Fruit fly (Drosophila melanogaster) whole organism, adult: ENCODE data around the gene Atat.

Experiments used
- CG11617 ChIP-seq: fragments of 200-800 bp; sonication (Bioruptor generic); optimal IDR thresholded peaks from 2 replicates; lab custom pipeline; 2017; ENCODE audit warnings: mild to moderate bottlenecking, missing biosample characterization, missing genetic modification reagents, missing genetic modification characterization
- CG12768 ChIP-seq: fragments of 200-800 bp; sonication (Bioruptor generic); optimal IDR thresholded peaks from 2 replicates; lab custom pipeline; 2017; ENCODE audit warnings: missing biosample characterization, missing genetic modification characterization, mild to moderate bottlenecking, moderate library complexity, missing genetic modification reagents
- CG14711 ChIP-seq: fragments of 200-800 bp; sonication (Bioruptor generic); optimal IDR thresholded peaks from 2 replicates; lab custom pipeline; 2018; ENCODE audit warnings: missing biosample characterization, mild to moderate bottlenecking, missing genetic modification characterization, moderate library complexity
- CG1620 ChIP-seq: fragments of 200-800 bp; sonication (Bioruptor generic); optimal IDR thresholded peaks from 2 replicates; lab custom pipeline; 2016; ENCODE audit warnings: missing biosample characterization, missing genetic modification characterization
- CG33017 ChIP-seq: fragments of 200-800 bp; sonication (Bioruptor generic); optimal IDR thresholded peaks from 2 replicates; lab custom pipeline; 2018; ENCODE audit warnings: missing biosample characterization, mild to moderate bottlenecking, missing genetic modification characterization, moderate library complexity
- CG5204 ChIP-seq: fragments of 200-800 bp; sonication (Bioruptor generic); optimal IDR thresholded peaks from 2 replicates; lab custom pipeline; 2016; ENCODE audit warnings: missing biosample characterization, missing genetic modification characterization
- CG7045 ChIP-seq: fragments of 200-800 bp; sonication (Bioruptor generic); optimal IDR thresholded peaks from 2 replicates; lab custom pipeline; 2017; ENCODE audit warnings: missing biosample characterization, mild to moderate bottlenecking, missing genetic modification characterization
- CG7101 ChIP-seq: fragments of 200-800 bp; sonication (Bioruptor generic); optimal IDR thresholded peaks from 2 replicates; lab custom pipeline; 2018; ENCODE audit warnings: missing biosample characterization, mild to moderate bottlenecking, missing genetic modification characterization, moderate library complexity
- Clk ChIP-seq: fragments of 200-800 bp; sonication (Bioruptor generic); optimal IDR thresholded peaks from 2 replicates; lab custom pipeline; 2017; ENCODE audit warnings: missing biosample characterization, missing genetic modification characterization
- Crg-1 ChIP-seq: fragments of 200-800 bp; sonication (Bioruptor generic); optimal IDR thresholded peaks from 2 replicates; lab custom pipeline; 2016; ENCODE audit warnings: missing biosample characterization, missing genetic modification characterization
- Hr96 ChIP-seq: fragments of 200-800 bp; sonication (Bioruptor generic); optimal IDR thresholded peaks from 2 replicates; lab custom pipeline; 2016; ENCODE audit warnings: missing biosample characterization, missing genetic modification characterization
- Mnt ChIP-seq: fragments of 200-800 bp; sonication (Bioruptor generic); optimal IDR thresholded peaks from 2 replicates; lab custom pipeline; 2016; ENCODE audit warnings: missing biosample characterization, mild to moderate bottlenecking, missing genetic modification characterization
- bab1 ChIP-seq: fragments of 200-800 bp; sonication (Bioruptor generic); optimal IDR thresholded peaks from 3 replicates; lab custom pipeline; 2019; ENCODE audit warnings: missing biosample characterization, mild to moderate bottlenecking, missing genetic modification characterization, moderate library complexity
- cic ChIP-seq: fragments of 200-800 bp; sonication (Bioruptor generic); optimal IDR thresholded peaks from 2 replicates; lab custom pipeline; 2017; ENCODE audit warnings: missing biosample characterization, mild to moderate bottlenecking, missing genetic modification characterization, moderate library complexity
- cnc ChIP-seq, 2 experiments: fragments of >200 bp; optimal IDR thresholded peaks; 2 replicates each; lab custom pipeline; 2017
- kay ChIP-seq: fragments of 200-800 bp; sonication (Bioruptor generic); peaks from one replicate; lab custom pipeline; 2016; ENCODE audit warnings: missing biosample characterization, missing genetic modification characterization, borderline replicate concordance
- ovo ChIP-seq: fragments of 200-800 bp; sonication (Bioruptor generic); optimal IDR thresholded peaks from 2 replicates; lab custom pipeline; 2016; ENCODE audit warnings: missing biosample characterization, missing genetic modification characterization
- pad ChIP-seq: fragments of 200-800 bp; sonication (Bioruptor generic); optimal IDR thresholded peaks from 3 replicates; lab custom pipeline; 2017; ENCODE audit warnings: missing biosample characterization, missing genetic modification characterization, mild to moderate bottlenecking, moderate library complexity, missing genetic modification reagents
- tj ChIP-seq: fragments of 200-800 bp; sonication (Bioruptor generic); optimal IDR thresholded peaks from 3 replicates; lab custom pipeline; 2017; ENCODE audit warnings: missing biosample characterization, mild to moderate bottlenecking, missing genetic modification characterization, moderate library complexity
- toe ChIP-seq: fragments of 200-800 bp; sonication (Bioruptor generic); optimal IDR thresholded peaks from 2 replicates; lab custom pipeline; 2016; ENCODE audit warnings: missing biosample characterization, missing genetic modification characterization

The Atat gene

DNA sequence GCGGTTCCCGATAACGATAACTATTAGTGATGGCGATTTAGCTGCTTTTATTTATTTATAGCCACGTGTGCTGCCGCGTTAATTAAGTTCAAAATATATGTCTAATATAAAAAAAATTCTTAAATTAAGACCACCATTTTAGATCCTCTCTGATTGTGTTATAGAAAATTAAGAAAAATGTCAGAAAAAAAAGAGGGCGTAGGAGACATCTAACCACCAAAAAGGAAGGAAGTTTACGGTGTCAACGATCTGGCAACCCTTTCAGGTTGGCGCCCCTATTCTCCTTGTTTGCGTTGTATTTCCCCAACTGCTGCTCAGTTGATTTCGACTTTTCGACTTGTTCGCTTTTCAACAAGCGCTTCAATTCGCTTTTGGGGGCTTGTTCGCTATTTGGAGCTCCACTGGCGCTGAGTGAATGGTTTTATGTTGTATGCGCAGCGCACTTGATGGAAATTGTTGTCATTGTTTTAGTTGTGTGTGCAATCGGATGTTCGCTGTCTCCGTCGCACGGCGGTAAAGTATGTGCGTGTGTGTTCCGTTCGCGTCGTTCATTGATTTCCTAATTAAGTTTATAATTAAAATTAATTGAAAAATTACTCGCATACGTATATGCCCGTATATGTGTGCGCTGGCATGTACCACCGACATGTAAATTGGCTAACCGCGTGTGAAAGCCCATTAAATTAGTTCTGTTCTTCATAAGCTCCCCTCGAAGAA is 34.4 kb upstream of the Atat start, which contains the start of the genes CG3434 and CG44838:
Gene CG3434 (minus strand): TSS at position 25 of the 717 bp plus-strand sequence.
Gene CG44838 (plus strand): TSS at position 276 of the 717 bp plus-strand sequence.
- TF ChIP-seq CG1620 (GFP tag; lab: Kevin White, UChicago) (peak; percentile 67), cnc (optimal IDR thresholded peaks at IDR 0.05; lab: Kevin White, UChicago) (no peak), CG12768 (GFP tag; lab: Kevin White, UChicago) (peak; percentile 69), cic (GFP tag; lab: Kevin White, UChicago) (peak; percentile 55), CG7101 (tag; lab: Kevin White, UChicago) (peak; percentile 67), toe (GFP tag; lab: Kevin White, UChicago) (peak; percentile 87), CG7045 (GFP tag; lab: Kevin White, UChicago) (peak; percentile 53), Mnt (peak; percentile 77), pad (peak; percentile 96), Hr96 (peak; percentile 71), kay (GFP tag; lab: Kevin White, UChicago) (no peak), CG11617 (GFP tag; lab: Kevin White, UChicago) (peak; percentile 72), CG33017 (peak; percentile 70), CG5204 (GFP tag; lab: Kevin White, UChicago) (peak; percentile 62), CG14711 (tag; lab: Kevin White, UChicago) (peak; percentile 72), bab1 (GFP tag; lab: Kevin White, UChicago) (peak; percentile 78), Crg-1 (peak; percentile 34), tj (peak; percentile 48), ovo (GFP tag; lab: Kevin White, UChicago) (no peak), Clk (GFP tag; lab: Kevin White, UChicago) (no peak)

DNA sequence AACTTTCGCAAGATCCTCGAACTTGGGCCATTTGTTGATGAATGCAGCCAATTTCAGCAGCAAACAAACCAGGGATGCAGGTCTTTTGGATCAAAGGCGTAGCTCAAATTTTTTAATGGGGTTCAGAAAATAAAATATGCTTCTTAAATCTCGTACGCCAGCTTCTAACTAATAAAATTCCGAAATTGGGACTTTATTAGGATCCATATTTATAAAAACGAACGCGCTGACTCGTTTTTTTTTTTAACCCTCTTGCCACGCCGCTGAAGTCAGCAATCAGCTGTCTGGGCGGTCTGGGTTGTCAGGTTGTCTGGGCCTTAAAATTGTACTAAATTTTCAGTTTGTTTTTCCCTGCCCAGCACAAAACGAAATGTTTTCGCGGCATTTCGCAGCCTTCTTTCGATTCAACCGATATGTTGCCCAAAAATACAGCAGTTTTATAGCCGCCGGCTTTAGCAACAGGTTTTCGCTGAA is 31.1 kb upstream of the Atat start, which contains the start of gene CG3437:
Gene CG3437 (minus strand): TSS at position 51 of the 474 bp plus-strand sequence.
- peak; percentile 99 for TF ChIP-seq bab1 (GFP tag; lab: Kevin White, UChicago)
- TF ChIP-seq Hr96: peak; percentile 99
- TF ChIP-seq cic (GFP tag; lab: Kevin White, UChicago): peak; percentile 92
- TF ChIP-seq Mnt: peak; percentile 97
- peak; percentile 99 for TF ChIP-seq CG1620 (GFP tag; lab: Kevin White, UChicago)
- TF ChIP-seq CG7101 (tag; lab: Kevin White, UChicago): peak; percentile 99
- peak; percentile 99 for TF ChIP-seq Crg-1
- peak; percentile 97 for TF ChIP-seq ovo (GFP tag; lab: Kevin White, UChicago)
- TF ChIP-seq CG12768 (GFP tag; lab: Kevin White, UChicago): peak; percentile 100
- TF ChIP-seq tj: peak; percentile 93
- peak; percentile 99 for TF ChIP-seq CG11617 (GFP tag; lab: Kevin White, UChicago)
- peak; percentile 99 for TF ChIP-seq CG14711 (tag; lab: Kevin White, UChicago)
- peak; percentile 98 for TF ChIP-seq CG33017
- peak; percentile 95 for TF ChIP-seq pad
- peak; percentile 99 for TF ChIP-seq CG7045 (GFP tag; lab: Kevin White, UChicago)
- TF ChIP-seq cnc (optimal IDR thresholded peaks at IDR 0.05; lab: Kevin White, UChicago): no peak
- no peak for TF ChIP-seq kay (GFP tag; lab: Kevin White, UChicago)
- TF ChIP-seq Clk (GFP tag; lab: Kevin White, UChicago): peak; percentile 99
- TF ChIP-seq CG5204 (GFP tag; lab: Kevin White, UChicago): peak; percentile 99
- peak; percentile 99 for TF ChIP-seq toe (GFP tag; lab: Kevin White, UChicago)

DNA sequence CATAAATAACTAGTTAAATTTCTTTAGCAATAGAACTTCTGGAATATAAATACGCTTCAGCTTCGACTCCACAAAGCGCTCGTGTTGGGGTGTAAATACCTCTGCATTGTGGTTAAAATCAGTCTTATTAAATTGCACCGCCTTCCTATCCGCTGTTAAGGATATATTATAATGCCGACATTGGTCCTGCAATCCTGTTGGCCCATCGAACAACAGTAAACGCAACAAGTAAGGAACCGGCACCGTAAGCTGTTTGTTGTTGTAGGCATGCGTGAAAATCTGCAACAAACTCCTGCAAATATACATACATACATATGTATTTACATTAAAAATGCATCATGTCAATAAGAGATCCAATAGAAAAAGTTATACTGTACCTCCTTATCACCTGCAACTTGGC is 29.8 kb upstream of the Atat start:
- TF ChIP-seq tj (no peak), kay (GFP tag; lab: Kevin White, UChicago) (no peak), CG5204 (GFP tag; lab: Kevin White, UChicago) (no peak), ovo (GFP tag; lab: Kevin White, UChicago) (no peak), pad (no peak), CG12768 (GFP tag; lab: Kevin White, UChicago) (no peak), toe (GFP tag; lab: Kevin White, UChicago) (no peak), CG11617 (GFP tag; lab: Kevin White, UChicago) (no peak), Crg-1 (no peak), bab1 (GFP tag; lab: Kevin White, UChicago) (no peak), cnc (optimal IDR thresholded peaks at IDR 0.05; lab: Kevin White, UChicago) (no peak)

DNA sequence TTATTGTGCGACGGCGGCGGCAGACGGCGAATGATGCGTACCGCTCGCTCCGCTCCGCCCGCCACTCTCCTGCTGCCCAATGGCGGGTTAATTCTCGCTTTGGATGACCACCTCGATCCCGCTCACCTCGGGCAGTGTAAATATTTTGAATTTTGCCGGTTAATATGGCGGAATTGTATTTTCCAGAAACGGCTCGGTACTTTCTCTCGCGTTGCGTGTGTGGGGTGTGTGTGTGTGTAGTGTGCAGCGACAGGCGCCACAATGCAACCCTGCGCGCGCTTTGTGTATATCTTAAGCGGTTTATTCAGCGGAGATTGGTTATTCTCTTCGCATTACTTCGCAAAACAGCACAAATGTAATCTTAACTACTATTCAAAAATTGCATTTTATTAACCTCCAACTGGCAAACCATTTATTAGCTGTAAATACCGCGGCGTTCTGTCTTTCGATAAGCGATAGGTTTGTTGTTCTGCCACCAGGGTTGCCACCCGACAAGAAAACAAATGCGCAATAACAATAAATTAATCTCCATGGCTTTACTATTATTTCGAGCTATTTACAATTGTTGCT is 29.3 kb upstream of the Atat start, which contains the start of the genes phol and CG3552:
Gene phol (minus strand): TSS at position 463 of the 570 bp plus-strand sequence.
Gene CG3552 (plus strand): TSS at position 500 of the 570 bp plus-strand sequence.
- TF ChIP-seq CG14711 (tag; lab: Kevin White, UChicago): peak; percentile 90
- TF ChIP-seq CG33017: no peak
- TF ChIP-seq CG7045 (GFP tag; lab: Kevin White, UChicago): no peak
- TF ChIP-seq CG1620 (GFP tag; lab: Kevin White, UChicago): no peak
- peak; percentile 26 for TF ChIP-seq tj
- TF ChIP-seq CG7101 (tag; lab: Kevin White, UChicago): no peak
- TF ChIP-seq bab1 (GFP tag; lab: Kevin White, UChicago): peak; percentile 0
- no peak for TF ChIP-seq CG5204 (GFP tag; lab: Kevin White, UChicago)
- TF ChIP-seq toe (GFP tag; lab: Kevin White, UChicago): peak; percentile 33
- no peak for TF ChIP-seq Hr96
- TF ChIP-seq Crg-1: no peak
- peak; percentile 6 for TF ChIP-seq Mnt
- TF ChIP-seq pad: peak; percentile 8
- peak; percentile 56 for TF ChIP-seq CG11617 (GFP tag; lab: Kevin White, UChicago)

DNA sequence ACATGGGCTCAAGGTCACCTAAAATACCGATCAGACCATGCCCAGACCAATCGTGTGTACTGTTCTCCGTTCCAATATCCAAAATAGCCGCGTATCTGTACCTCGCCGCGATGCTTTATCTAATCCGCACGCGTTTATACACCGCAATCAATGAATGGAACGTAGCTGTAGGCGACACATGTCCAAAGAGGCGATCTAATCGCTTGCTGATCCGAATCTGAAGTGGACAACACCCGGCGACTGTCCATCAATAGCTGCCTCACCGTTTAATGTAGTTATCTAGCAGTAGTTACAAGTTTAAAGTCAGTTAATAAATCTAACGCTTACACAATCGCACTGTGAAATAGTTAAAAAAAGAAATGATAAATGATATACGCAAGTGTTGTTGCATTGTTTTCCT is 25.9 kb upstream of the Atat start:
- TF ChIP-seq CG12768 (GFP tag; lab: Kevin White, UChicago) (peak; percentile 9), bab1 (GFP tag; lab: Kevin White, UChicago) (no peak), cic (GFP tag; lab: Kevin White, UChicago) (peak; percentile 92)
